Fruit fly (Drosophila melanogaster): ENCODE measurements around the gene TrissinR.
A peak's percentile ranks its signal among the peaks of the same experiment; 100 is the strongest.

Gene TrissinR

DNA sequence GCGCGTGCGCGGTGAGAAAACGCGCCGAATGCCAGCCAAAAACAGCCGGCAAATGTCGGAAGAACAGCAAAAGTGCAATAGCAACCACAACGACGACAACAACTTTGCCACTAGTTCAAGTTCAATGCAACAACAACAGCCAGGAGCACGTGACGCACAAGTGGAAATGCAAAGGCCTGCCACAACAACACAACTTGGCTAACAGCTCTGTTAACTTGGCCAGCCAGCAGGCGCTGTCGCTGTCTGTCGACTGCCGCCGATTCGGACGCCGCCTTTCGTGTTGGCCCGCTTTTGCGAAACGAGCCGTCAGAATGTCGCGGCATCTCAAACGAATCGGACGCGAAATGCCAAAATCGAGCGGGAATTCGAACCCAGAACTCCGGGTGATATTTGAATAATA is at the start of gene TrissinR:
Gene TrissinR, plus strand, starts transcription at position 301 of the 400 bp plus-strand sequence.
- TF ChIP-seq CG17801 (GFP tag; optimal IDR thresholded peaks at IDR 0.05; ENCODE audit: partially characterized antibody), result no peak

- no peak for TF ChIP-seq CG17801 (GFP tag; optimal IDR thresholded peaks at IDR 0.05; ENCODE audit: partially characterized antibody)
Measured at dm6 chr2L:5778157-5778556, 45.6 kb upstream of the TrissinR start.

DNA sequence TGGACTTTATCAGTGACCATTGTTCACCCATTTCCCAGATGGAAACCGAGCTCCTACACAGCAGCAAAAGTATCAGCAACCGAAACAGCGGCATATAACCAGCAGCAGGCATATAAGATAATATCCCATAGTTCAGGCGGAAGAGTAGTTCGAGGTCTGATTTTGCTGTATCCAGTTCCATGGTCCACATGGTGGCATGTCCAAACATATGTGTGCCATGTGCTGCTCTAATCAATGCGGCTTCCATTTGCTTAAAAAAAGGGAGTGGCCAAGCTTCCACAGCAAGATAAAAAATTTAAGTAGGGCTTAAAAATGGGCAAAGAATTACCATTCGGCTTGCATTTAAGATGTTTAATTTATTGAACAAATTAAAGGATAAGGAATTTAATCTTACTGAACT is 43.1 kb upstream of the TrissinR start:
- TF ChIP-seq CG17801 (GFP tag; optimal IDR thresholded peaks at IDR 0.05; ENCODE audit: partially characterized antibody), result no peak

dm6 chr2L:5781181-5781580 is 42.6 kb upstream of the TrissinR start:
- TF ChIP-seq CG17801 (GFP tag; optimal IDR thresholded peaks at IDR 0.05; ENCODE audit: partially characterized antibody), result no peak

- no peak for TF ChIP-seq CG17801 (GFP tag; optimal IDR thresholded peaks at IDR 0.05; ENCODE audit: partially characterized antibody)
Measured at dm6 chr2L:5782866-5783265, 40.9 kb upstream of the TrissinR start.

DNA sequence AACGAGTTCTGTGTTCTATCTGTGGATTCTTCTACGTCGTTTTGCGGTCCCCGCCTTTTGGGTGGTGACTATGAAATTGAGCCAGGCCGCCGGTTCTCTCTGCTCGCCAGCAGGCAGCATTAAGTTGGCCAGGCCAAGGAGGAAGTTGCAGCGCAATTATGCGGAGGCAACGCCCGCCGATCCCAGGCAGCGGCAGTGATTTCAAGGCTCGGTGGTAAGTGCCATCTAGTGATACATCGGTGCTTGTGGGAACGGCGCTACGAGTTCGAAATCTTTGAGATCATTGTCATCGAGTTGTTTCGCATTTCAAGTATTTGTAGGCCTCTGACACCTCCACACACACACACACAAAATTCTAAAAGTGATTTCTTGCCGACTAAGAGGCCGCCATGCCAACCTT is 40.1 kb upstream of the TrissinR start, which contains the start of gene CG31913:
Gene CG31913, plus strand, starts transcription at position 301 of the 400 bp plus-strand sequence.
- no peak for TF ChIP-seq CG17801 (GFP tag; optimal IDR thresholded peaks at IDR 0.05; ENCODE audit: partially characterized antibody)

dm6 chr2L:5789268-5789667 is 34.5 kb upstream of the TrissinR start:
- TF ChIP-seq CG17801 (GFP tag; optimal IDR thresholded peaks at IDR 0.05; ENCODE audit: partially characterized antibody), result no peak

DNA sequence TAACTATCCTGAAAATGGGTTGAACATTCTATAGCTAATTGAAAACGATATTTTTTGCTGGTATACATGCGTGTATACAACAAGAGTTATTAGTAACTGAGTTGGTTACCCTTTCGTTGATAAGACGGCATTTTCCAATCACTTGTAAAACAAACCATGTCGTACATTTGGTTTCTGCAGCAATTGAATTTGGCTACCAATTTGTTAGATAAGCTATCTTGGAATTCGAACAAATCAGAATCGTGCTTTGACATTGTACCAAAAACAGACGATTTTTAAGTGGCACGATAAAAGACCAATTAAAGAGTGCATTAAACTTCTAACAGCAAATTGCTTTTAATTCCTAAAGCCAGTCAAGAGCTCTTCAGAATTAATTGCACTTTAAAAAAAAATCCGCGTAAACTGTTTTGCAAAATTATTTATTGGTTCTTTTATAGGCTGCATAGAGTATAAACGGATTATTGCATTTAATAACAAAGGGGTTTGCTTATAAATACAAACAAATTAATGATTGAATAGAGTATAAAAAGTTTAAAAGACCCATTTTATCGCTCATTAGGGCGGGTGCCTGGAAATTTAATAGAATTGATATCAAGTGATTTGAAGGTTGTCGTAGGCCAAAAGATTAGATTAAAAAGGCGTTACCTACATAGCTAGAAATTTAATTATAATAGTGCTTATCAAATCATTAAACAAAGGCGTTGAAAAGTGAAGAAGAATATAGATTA is 32.8 kb upstream of the TrissinR start:
- TF ChIP-seq CG17801 (GFP tag; optimal IDR thresholded peaks at IDR 0.05; ENCODE audit: partially characterized antibody), result no peak

DNA sequence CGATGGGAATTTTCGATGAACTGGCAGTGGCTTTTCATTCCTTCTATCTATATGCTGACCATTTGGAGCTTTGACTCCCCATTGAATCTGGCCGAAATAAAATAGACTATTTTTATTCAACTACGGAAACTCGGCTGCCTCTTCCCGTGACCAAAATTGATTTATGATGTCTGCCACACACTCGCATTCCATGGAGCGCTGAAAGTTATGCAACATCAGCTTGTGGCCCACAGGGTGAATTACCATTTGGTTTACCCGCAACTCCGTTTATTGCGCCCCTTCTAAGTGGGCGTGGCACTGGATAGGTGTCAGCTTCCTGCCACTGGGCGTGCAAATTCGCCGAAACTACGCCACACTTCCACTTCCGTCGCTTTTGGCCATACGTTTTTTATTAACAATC is 30.7 kb upstream of the TrissinR start:
- no peak for TF ChIP-seq CG17801 (GFP tag; optimal IDR thresholded peaks at IDR 0.05; ENCODE audit: partially characterized antibody)

dm6 chr2L:5795192-5795591 is 28.6 kb upstream of the TrissinR start:
- no peak for TF ChIP-seq CG17801 (GFP tag; optimal IDR thresholded peaks at IDR 0.05; ENCODE audit: partially characterized antibody)

dm6 chr2L:5797977-5798376 is 25.8 kb upstream of the TrissinR start:
- TF ChIP-seq CG17801 (GFP tag; optimal IDR thresholded peaks at IDR 0.05; ENCODE audit: partially characterized antibody), result no peak

DNA sequence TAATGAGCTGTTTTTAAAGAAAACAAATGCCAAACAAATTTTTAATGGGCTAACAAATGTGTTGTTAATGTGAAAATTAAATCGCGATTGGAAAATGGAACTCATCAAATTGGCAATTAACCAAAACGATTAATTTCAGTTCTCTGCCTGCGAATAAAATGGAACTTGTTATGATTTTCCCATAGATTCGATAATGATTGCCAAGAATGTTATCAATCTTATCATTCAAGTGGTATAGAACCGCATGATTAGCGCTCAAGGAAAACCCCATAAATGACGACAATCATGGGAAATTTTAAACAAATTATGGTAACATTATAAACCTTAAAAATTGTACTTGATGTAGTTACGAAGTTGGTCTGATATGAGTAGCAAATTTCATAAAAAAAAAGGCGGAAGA is 25.2 kb upstream of the TrissinR start:
- no peak for TF ChIP-seq CG17801 (GFP tag; optimal IDR thresholded peaks at IDR 0.05; ENCODE audit: partially characterized antibody)

- peak; percentile 39 for TF ChIP-seq CG17801 (GFP tag; optimal IDR thresholded peaks at IDR 0.05; ENCODE audit: partially characterized antibody)
Measured at dm6 chr2L:5799435-5800387, 24.1 kb upstream of the TrissinR start, which contains the start of gene CG9171. CG9171 (minus strand) TSS chr2L:5800253.

dm6 chr2L:5800388-5800748 is 23.4 kb upstream of the TrissinR start:
- no peak for TF ChIP-seq CG17801 (GFP tag; optimal IDR thresholded peaks at IDR 0.05; ENCODE audit: partially characterized antibody)

DNA sequence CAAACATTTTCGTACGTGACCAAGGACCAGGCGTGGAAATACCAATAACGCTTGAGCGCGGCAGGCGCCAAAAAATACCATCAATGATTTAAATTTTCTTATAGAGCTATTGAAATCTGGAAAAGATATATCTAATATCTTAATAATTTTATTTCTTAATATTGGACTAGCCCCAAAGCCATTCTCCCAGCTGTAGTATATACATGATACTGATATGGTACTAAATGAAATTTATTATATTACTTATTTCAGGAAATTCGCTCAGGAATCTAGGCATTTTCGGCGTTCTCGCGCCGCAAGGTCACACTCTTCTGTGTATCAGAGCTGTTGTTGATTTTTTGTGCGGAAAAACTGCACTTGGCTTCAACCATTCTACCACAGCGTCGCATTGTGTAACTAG is 21.9 kb upstream of the TrissinR start, which contains the start of the genes CG14005 and CG7239:
Gene CG14005, minus strand, starts transcription at position 50 of the 400 bp plus-strand sequence.
Gene CG7239, plus strand, starts transcription at position 295 of the 400 bp plus-strand sequence.
- no peak for TF ChIP-seq CG17801 (GFP tag; optimal IDR thresholded peaks at IDR 0.05; ENCODE audit: partially characterized antibody)

dm6 chr2L:5804077-5804476 is 19.7 kb upstream of the TrissinR start:
- no peak for TF ChIP-seq CG17801 (GFP tag; optimal IDR thresholded peaks at IDR 0.05; ENCODE audit: partially characterized antibody)
